Worm (Caenorhabditis elegans): ENCODE data around the gene msrp-7.

DNA sequence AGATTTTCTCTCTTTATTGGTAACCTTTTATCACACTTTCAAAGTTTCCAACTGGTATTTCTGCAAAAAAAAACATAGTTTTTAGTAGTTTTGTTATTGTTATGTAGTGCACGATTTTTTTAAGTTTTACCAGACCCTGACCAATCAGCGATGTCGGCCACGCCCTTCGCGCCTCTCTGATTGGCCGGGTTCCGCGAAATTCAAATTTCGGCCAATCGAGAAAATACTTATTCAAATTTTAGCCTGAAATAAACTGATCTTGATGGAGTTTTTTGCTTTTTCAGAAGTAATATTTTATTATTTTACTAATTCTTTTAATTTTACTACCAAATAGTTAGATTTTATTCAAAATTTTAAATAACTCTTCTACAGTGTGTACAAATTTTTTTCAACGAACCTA lies 5.9 kb upstream of the msrp-7 start:
- TF ChIP-seq lsy-2 (tag; optimal IDR thresholded peaks at IDR 0.05) (no peak), pha-4 (tag; optimal IDR thresholded peaks at IDR 0.05) (no peak), snpc-4 (tag; optimal IDR thresholded peaks at IDR 0.05) (no peak), elt-1 (tag; optimal IDR thresholded peaks at IDR 0.05; ENCODE audit: borderline replicate concordance, insufficient read depth) (no peak), unc-39 (tag; optimal IDR thresholded peaks at IDR 0.05) (no peak), hlh-1 (tag; optimal IDR thresholded peaks at IDR 0.05) (no peak), sem-2 (GFP tag; optimal IDR thresholded peaks at IDR 0.05) (no peak), nhr-12 (tag; optimal IDR thresholded peaks at IDR 0.05) (no peak), unc-62 (GFP tag; optimal IDR thresholded peaks at IDR 0.05) (no peak), mls-2 (tag; optimal IDR thresholded peaks at IDR 0.05) (no peak), nhr-76 (tag; optimal IDR thresholded peaks at IDR 0.05) (no peak), nhr-28 (tag; optimal IDR thresholded peaks at IDR 0.05) (no peak), ztf-11 (tag; optimal IDR thresholded peaks at IDR 0.05) (no peak)

Measured in whole organism, mixed stage, embryonic.